Worm (Caenorhabditis elegans): ENCODE results near the gene spr-1.
A peak's percentile ranks its signal among the peaks of the same experiment; 100 is the strongest.

The spr-1 gene

ce11 chrV:8129252-8129651 lies at the start of gene spr-1:
spr-1 (minus strand) TSS chrV:8129352.
- TF ChIP-seq blmp-1 (tag; optimal IDR thresholded peaks at IDR 0.05) (peak; percentile 30), nhr-85 (tag) (peak; percentile 57), elt-3 (tag; optimal IDR thresholded peaks at IDR 0.05) (peak in 1 of 6 experiments; percentile 48), efl-1 (optimal IDR thresholded peaks at IDR 0.05) (no peak), efl-1 (GFP tag; optimal IDR thresholded peaks at IDR 0.05 in 1 of 2) (peak in 1 of 2 experiments; percentile 11), ceh-63 (GFP tag; optimal IDR thresholded peaks at IDR 0.05) (no peak)

- TF ChIP-seq vab-15 (tag; optimal IDR thresholded peaks at IDR 0.05) (no peak), egl-27 (tag; optimal IDR thresholded peaks at IDR 0.05) (no peak), ets-5 (GFP tag; IDR thresholded peaks at IDR 0.05) (no peak), grh-1 (GFP tag; IDR thresholded peaks at IDR 0.05) (no peak), rnt-1 (tag; optimal IDR thresholded peaks at IDR 0.05) (no peak), nhr-237 (tag; optimal IDR thresholded peaks at IDR 0.05) (no peak)
These were observed 49.1 kb upstream of the spr-1 start for ce11 chrV:8178279-8178678.

ce11 chrV:8177349-8177748 lies 48.2 kb upstream of the spr-1 start, which contains the start of gene F20D6.9:
F20D6.9 (minus strand) TSS chrV:8177449.
- TF ChIP-seq ceh-82 (tag; optimal IDR thresholded peaks at IDR 0.05) = no peak
- no peak for TF ChIP-seq grh-1 (GFP tag; IDR thresholded peaks at IDR 0.05)
- TF ChIP-seq tbx-2 (tag; optimal IDR thresholded peaks at IDR 0.05) = no peak
- no peak for TF ChIP-seq unc-30 (tag; optimal IDR thresholded peaks at IDR 0.05)
- TF ChIP-seq ceh-88 (GFP tag; IDR thresholded peaks at IDR 0.05) = no peak
- TF ChIP-seq hlh-17 (GFP tag; optimal IDR thresholded peaks at IDR 0.05; ENCODE audit: borderline replicate concordance) = no peak
- no peak for TF ChIP-seq skn-1 (tag; optimal IDR thresholded peaks at IDR 0.05)
- no peak for TF ChIP-seq zag-1 (tag; optimal IDR thresholded peaks at IDR 0.05)
- no peak for TF ChIP-seq xbp-1 (tag; optimal IDR thresholded peaks at IDR 0.05)
- no peak for TF ChIP-seq nhr-77 (tag; optimal IDR thresholded peaks at IDR 0.05)
- no peak for TF ChIP-seq ztf-4 (tag; optimal IDR thresholded peaks at IDR 0.05)

ce11 chrV:8171688-8172087 lies 42.5 kb upstream of the spr-1 start:
- TF ChIP-seq dsc-1 (tag; optimal IDR thresholded peaks at IDR 0.05) (peak; percentile 91), unc-30 (tag; optimal IDR thresholded peaks at IDR 0.05) (no peak), lin-39 (tag; optimal IDR thresholded peaks at IDR 0.05) (no peak), fkh-4 (tag; optimal IDR thresholded peaks at IDR 0.05; ENCODE audit: borderline replicate concordance) (peak; percentile 69), lin-13 (GFP tag; optimal IDR thresholded peaks at IDR 0.05) (no peak), dpl-1 (GFP tag; optimal IDR thresholded peaks at IDR 0.05) (no peak)

ce11 chrV:8170300-8170699 lies 41.1 kb upstream of the spr-1 start:
- TF ChIP-seq fkh-10 (GFP tag; optimal IDR thresholded peaks at IDR 0.05) (no peak), lin-39 (tag; optimal IDR thresholded peaks at IDR 0.05) (no peak), nhr-47 (tag; optimal IDR thresholded peaks at IDR 0.05) (peak; percentile 53), lin-15B (tag; optimal IDR thresholded peaks at IDR 0.05) (no peak), dsc-1 (tag; optimal IDR thresholded peaks at IDR 0.05) (peak; percentile 49), pag-3 (tag; optimal IDR thresholded peaks at IDR 0.05; ENCODE audit: borderline replicate concordance, insufficient read depth) (no peak), ceh-8 (GFP tag; optimal IDR thresholded peaks at IDR 0.05) (peak; percentile 74), elt-2 (tag; optimal IDR thresholded peaks at IDR 0.05) (no peak), hlh-4 (tag; optimal IDR thresholded peaks at IDR 0.05) (peak; percentile 77), pax-3 (tag; optimal IDR thresholded peaks at IDR 0.05) (no peak), tlp-1 (tag; optimal IDR thresholded peaks at IDR 0.05) (no peak), C04F5.9 (tag; optimal IDR thresholded peaks at IDR 0.05) (no peak), fkh-8 (tag; optimal IDR thresholded peaks at IDR 0.05) (peak; percentile 52), egl-13 (tag; optimal IDR thresholded peaks at IDR 0.05) (no peak), hlh-17 (GFP tag; optimal IDR thresholded peaks at IDR 0.05; ENCODE audit: borderline replicate concordance) (no peak), nhr-71 (tag; optimal IDR thresholded peaks at IDR 0.05) (peak; percentile 41)

Measured in whole organism, L1 larva.